Worm (Caenorhabditis elegans) whole organism, mixed stage, embryonic: ENCODE data around the gene str-247.

Source experiments
- lin-13 ChIP-seq: fragments of 150-350 bp; optimal IDR thresholded peaks from 2 replicates; lab custom pipeline; 2014; ENCODE audit warnings: missing biosample characterization, missing genetic modification characterization
- mls-2 ChIP-seq: sonication (generic microtip); optimal IDR thresholded peaks from 2 replicates; lab custom pipeline; 2016; ENCODE audit warnings: mild to moderate bottlenecking, missing genetic modification characterization, moderate library complexity, missing compliant biosample characterization
- nhr-76 ChIP-seq: sonication (generic microtip); optimal IDR thresholded peaks from 2 replicates; lab custom pipeline; 2017; ENCODE audit warnings: missing biosample characterization, missing genetic modification characterization
- ztf-11 ChIP-seq: fragments of 150-350 bp; optimal IDR thresholded peaks from 2 replicates; lab custom pipeline; 2014; ENCODE audit warnings: missing biosample characterization, missing genetic modification characterization

- no peak for TF ChIP-seq nhr-76 (tag; lab: Kevin White, UChicago)
- no peak for TF ChIP-seq lin-13
- TF ChIP-seq ztf-11 (tag; lab: Kevin White, UChicago), result no peak
- TF ChIP-seq mls-2 (tag; lab: Kevin White, UChicago), result no peak
Measured at ce11 chrV:3961235-3961634, 7.4 kb downstream of the str-247 start, which contains the start of gene cyp-34A6.
